Fruit fly (Drosophila melanogaster): Measurements from ENCODE around the gene kz.

dm6 chrX:2242897-2243296 is 1.1 kb upstream of the kz start:
- TF ChIP-seq CG3919 (GFP tag; optimal IDR thresholded peaks at IDR 0.05), result no peak
- no peak for TF ChIP-seq cyc (GFP tag; optimal IDR thresholded peaks at IDR 0.05)
- no peak for TF ChIP-seq CG15336 (GFP tag; IDR thresholded peaks at IDR 0.05)
- TF ChIP-seq spab (GFP tag; optimal IDR thresholded peaks at IDR 0.05), result no peak
- TF ChIP-seq CG7368 (GFP tag; optimal IDR thresholded peaks at IDR 0.05), result no peak
